Worm (Caenorhabditis elegans) whole organism, L3 larva: ENCODE measurements around the gene gmps-1.

Experiments used
- R02D3.7 ChIP-seq: fragments of 150-350 bp; optimal IDR thresholded peaks from 2 replicates; lab custom pipeline; 2014; ENCODE audit warnings: missing biosample characterization, missing genetic modification characterization
- aly-2 ChIP-seq: fragments of 150-350 bp; optimal IDR thresholded peaks from 2 replicates; lab custom pipeline; 2014; ENCODE audit warnings: missing biosample characterization, missing genetic modification characterization
- egl-27 ChIP-seq: sonication (generic microtip); optimal IDR thresholded peaks from 4 replicates; lab custom pipeline; 2017; ENCODE audit warnings: missing biosample characterization, missing genetic modification reagents, missing genetic modification characterization
- fkh-10 ChIP-seq: sonication (generic microtip); optimal IDR thresholded peaks from 2 replicates; lab custom pipeline; 2017; ENCODE audit warnings: missing biosample characterization, missing genetic modification reagents, missing genetic modification characterization
- fos-1 ChIP-seq: fragments of 150-350 bp; optimal IDR thresholded peaks from 2 replicates; lab custom pipeline; 2014; ENCODE audit warnings: missing biosample characterization, missing genetic modification characterization
- lin-39 ChIP-seq: fragments of 150-350 bp; optimal IDR thresholded peaks from 2 replicates; lab custom pipeline; 2018; ENCODE audit warnings: missing biosample characterization, missing genetic modification reagents, missing genetic modification characterization
- nhr-237 ChIP-seq: fragments of 150-350 bp; optimal IDR thresholded peaks from 2 replicates; lab custom pipeline; 2014; ENCODE audit warnings: missing biosample characterization, missing genetic modification characterization
- nhr-43 ChIP-seq: sonication (generic microtip); optimal IDR thresholded peaks from 2 replicates; lab custom pipeline; 2016; ENCODE audit warnings: mild to moderate bottlenecking, missing genetic modification characterization, missing compliant biosample characterization; ENCODE audit not compliant: poor library complexity, severe bottlenecking
- nhr-76 ChIP-seq: fragments of 150-350 bp; sonication (generic microtip); optimal IDR thresholded peaks from 5 replicates; lab custom pipeline; 2014; ENCODE audit warnings: missing biosample characterization, missing genetic modification characterization
- pha-4 ChIP-seq: fragments of 150-350 bp; optimal IDR thresholded peaks from 2 replicates; lab custom pipeline; 2014; ENCODE audit warnings: missing biosample characterization, missing genetic modification reagents, missing genetic modification characterization
- pqm-1 ChIP-seq: fragments of 150-350 bp; optimal IDR thresholded peaks from 2 replicates; lab custom pipeline; 2017; ENCODE audit warnings: missing biosample characterization, missing genetic modification characterization, inconsistent platforms
- snpc-4 ChIP-seq: fragments of 150-350 bp; optimal IDR thresholded peaks from 2 replicates; lab custom pipeline; 2014; ENCODE audit warnings: missing biosample characterization, missing genetic modification characterization
- unc-39 ChIP-seq: sonication (generic microtip); optimal IDR thresholded peaks from 4 replicates; lab custom pipeline; 2017; ENCODE audit warnings: missing biosample characterization, missing genetic modification characterization

DNA sequence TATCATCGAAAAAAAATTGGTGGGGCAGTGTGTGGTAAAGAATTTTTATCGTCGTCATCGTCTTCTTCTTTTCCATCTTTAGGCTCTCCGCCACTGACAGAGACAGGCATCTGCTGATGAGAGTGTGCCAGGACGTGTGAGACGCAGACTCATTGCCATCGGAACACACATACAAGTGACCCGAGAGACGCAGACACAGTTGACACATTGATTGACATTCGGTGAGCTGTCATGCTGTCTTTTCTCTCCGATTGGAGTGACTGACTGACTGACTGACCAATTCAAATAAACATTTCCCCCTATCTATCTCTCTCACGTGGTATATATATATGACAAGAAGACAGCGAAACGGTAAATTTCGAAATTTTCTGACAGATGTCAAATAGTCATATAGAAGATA lies 17.4 kb downstream of the gmps-1 start:
- TF ChIP-seq lin-39 (tag; lab: Kevin White, UChicago) (peak; percentile 76), fkh-10 (no peak), pqm-1 (peak; percentile 60), aly-2 (tag; lab: Kevin White, UChicago) (no peak), nhr-237 (tag; lab: Kevin White, UChicago) (no peak), snpc-4 (tag; lab: Kevin White, UChicago) (peak; percentile 34), nhr-43 (tag; lab: Kevin White, UChicago) (peak; percentile 74), egl-27 (tag; lab: Kevin White, UChicago) (peak; percentile 53), nhr-76 (tag; lab: Kevin White, UChicago) (no peak), unc-39 (tag; lab: Kevin White, UChicago) (no peak), pha-4 (peak; percentile 86), fos-1 (no peak), R02D3.7 (tag; lab: Kevin White, UChicago) (peak; percentile 20)
